Worm (Caenorhabditis elegans): ENCODE measurements around the gene W05E10.2.

The W05E10.2 gene

DNA sequence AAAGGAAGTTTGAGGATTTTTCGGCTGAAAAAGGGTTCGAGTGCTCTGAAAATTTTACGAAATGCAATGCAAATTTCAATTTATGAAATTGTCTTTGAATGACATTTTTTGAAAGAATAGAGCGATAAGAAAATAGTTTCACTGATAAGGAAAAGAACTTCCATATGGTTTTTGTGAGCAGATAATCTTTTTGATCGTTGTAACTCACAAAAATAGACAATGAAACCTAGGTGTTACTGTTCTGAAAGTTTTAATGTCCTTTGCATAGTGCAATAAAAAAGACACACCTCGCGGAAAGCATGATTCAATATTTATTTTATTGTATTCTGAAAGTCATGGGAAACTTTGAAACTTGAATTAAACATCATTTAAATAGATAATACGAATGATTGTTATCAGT, 30.0 kb downstream of the W05E10.2 start:
- TF ChIP-seq cnd-1 (tag; optimal IDR thresholded peaks at IDR 0.05) (no peak), unc-39 (tag; optimal IDR thresholded peaks at IDR 0.05) (no peak), nhr-76 (tag; optimal IDR thresholded peaks at IDR 0.05) (no peak), mab-5 (tag; optimal IDR thresholded peaks at IDR 0.05) (no peak), snpc-4 (tag; optimal IDR thresholded peaks at IDR 0.05) (no peak), ceh-43 (GFP tag; optimal IDR thresholded peaks at IDR 0.05) (no peak), bed-3 (GFP tag; optimal IDR thresholded peaks at IDR 0.05) (no peak), ceh-83 (GFP tag; optimal IDR thresholded peaks at IDR 0.05) (no peak), nhr-12 (tag; optimal IDR thresholded peaks at IDR 0.05) (no peak)

ce11 chrV:11722858-11723257, 35.9 kb downstream of the W05E10.2 start:
- TF ChIP-seq snpc-4 (tag; optimal IDR thresholded peaks at IDR 0.05), result no peak
- TF ChIP-seq flh-1 (GFP tag; optimal IDR thresholded peaks at IDR 0.05), result no peak
- no peak for TF ChIP-seq mab-5 (tag; optimal IDR thresholded peaks at IDR 0.05)
- TF ChIP-seq cnd-1 (tag; optimal IDR thresholded peaks at IDR 0.05), result no peak
- no peak for TF ChIP-seq mep-1 (tag; optimal IDR thresholded peaks at IDR 0.05)
- TF ChIP-seq lin-32 (GFP tag; optimal IDR thresholded peaks at IDR 0.05), result no peak
- no peak for TF ChIP-seq hlh-1 (tag; optimal IDR thresholded peaks at IDR 0.05)
- no peak for TF ChIP-seq elt-3 (tag; optimal IDR thresholded peaks at IDR 0.05)
- no peak for TF ChIP-seq nhr-76 (tag; optimal IDR thresholded peaks at IDR 0.05)
- no peak for TF ChIP-seq unc-120 (tag; optimal IDR thresholded peaks at IDR 0.05; ENCODE audit: poor library complexity, severe bottlenecking)

DNA sequence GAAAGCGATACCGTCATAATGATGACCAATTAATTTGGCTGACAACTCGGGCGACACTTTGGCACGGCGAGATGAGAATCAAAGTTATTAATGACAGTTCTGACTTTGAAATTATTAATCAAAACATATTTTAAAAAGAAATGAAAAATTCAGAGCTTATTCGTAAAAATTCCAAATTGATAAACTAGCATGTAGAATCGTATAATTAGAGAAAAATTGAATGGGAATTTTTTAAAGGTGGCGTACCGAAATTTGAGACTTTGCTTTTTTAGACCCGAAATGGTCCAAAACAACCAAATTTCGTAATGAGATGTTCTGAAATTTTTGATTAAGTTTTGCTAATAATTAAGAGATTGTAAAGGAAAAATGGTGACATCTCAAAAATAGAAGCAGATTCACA, 39.0 kb downstream of the W05E10.2 start, which contains the start of gene daf-11:
Gene daf-11, minus strand, starts transcription at position 101 of the 400 bp plus-strand sequence.
- TF ChIP-seq ceh-43 (GFP tag; optimal IDR thresholded peaks at IDR 0.05), result no peak
- no peak for TF ChIP-seq lsy-2 (tag; optimal IDR thresholded peaks at IDR 0.05)
- TF ChIP-seq nhr-28 (tag; optimal IDR thresholded peaks at IDR 0.05), result no peak
- TF ChIP-seq pha-4 (tag; optimal IDR thresholded peaks at IDR 0.05), result no peak
- no peak for TF ChIP-seq lin-32 (GFP tag; optimal IDR thresholded peaks at IDR 0.05)
- TF ChIP-seq unc-62 (GFP tag; optimal IDR thresholded peaks at IDR 0.05), result no peak
- no peak for TF ChIP-seq nhr-12 (tag; optimal IDR thresholded peaks at IDR 0.05)
- TF ChIP-seq ceh-83 (GFP tag; optimal IDR thresholded peaks at IDR 0.05), result no peak
- TF ChIP-seq unc-120 (tag; optimal IDR thresholded peaks at IDR 0.05; ENCODE audit: poor library complexity, severe bottlenecking), result no peak
- no peak for TF ChIP-seq zip-8 (tag; optimal IDR thresholded peaks at IDR 0.05)
- TF ChIP-seq elt-3 (tag; optimal IDR thresholded peaks at IDR 0.05), result no peak
- TF ChIP-seq mls-2 (tag; optimal IDR thresholded peaks at IDR 0.05), result no peak
- TF ChIP-seq ham-2 (GFP tag; optimal IDR thresholded peaks at IDR 0.05), result no peak
- no peak for TF ChIP-seq ces-1 (GFP tag; optimal IDR thresholded peaks at IDR 0.05)
- no peak for TF ChIP-seq mep-1 (tag; optimal IDR thresholded peaks at IDR 0.05)
- no peak for TF ChIP-seq ceh-39 (tag; optimal IDR thresholded peaks at IDR 0.05)
- no peak for TF ChIP-seq drap-1 (GFP tag; optimal IDR thresholded peaks at IDR 0.05)
- TF ChIP-seq M03D4.4 (tag; optimal IDR thresholded peaks at IDR 0.05), result no peak
- TF ChIP-seq unc-39 (tag; optimal IDR thresholded peaks at IDR 0.05), result no peak

DNA sequence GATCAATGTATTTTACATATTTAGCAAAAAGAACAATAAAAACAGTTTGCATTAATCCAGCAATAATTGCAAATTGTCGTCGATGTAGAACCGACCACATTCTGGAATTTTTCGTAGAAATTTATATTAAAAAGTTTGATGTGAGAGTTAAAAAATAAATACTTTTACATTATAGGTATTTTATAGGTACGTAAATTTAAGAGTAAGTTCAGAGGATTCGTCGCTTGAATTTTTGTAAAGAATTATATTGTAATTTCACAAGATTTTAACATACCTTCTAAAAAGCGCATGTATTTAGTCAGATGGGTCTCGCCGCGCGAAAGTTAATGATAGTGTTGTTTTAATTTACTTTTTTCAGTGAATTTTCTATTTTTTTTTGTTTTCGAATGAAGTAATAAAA, 43.1 kb downstream of the W05E10.2 start, which contains the start of gene rhr-2:
Gene rhr-2, minus strand, starts transcription at position 101 of the 400 bp plus-strand sequence.
- TF ChIP-seq ceh-43 (GFP tag; optimal IDR thresholded peaks at IDR 0.05), result no peak
- no peak for TF ChIP-seq elt-1 (tag; optimal IDR thresholded peaks at IDR 0.05; ENCODE audit: borderline replicate concordance, insufficient read depth)
- TF ChIP-seq nhr-2 (tag; optimal IDR thresholded peaks at IDR 0.05), result no peak
- TF ChIP-seq tbx-8 (GFP tag; optimal IDR thresholded peaks at IDR 0.05), result no peak
- no peak for TF ChIP-seq mls-2 (tag; optimal IDR thresholded peaks at IDR 0.05)
- no peak for TF ChIP-seq ceh-39 (tag; optimal IDR thresholded peaks at IDR 0.05)
- no peak for TF ChIP-seq nhr-76 (tag; optimal IDR thresholded peaks at IDR 0.05)
- no peak for TF ChIP-seq M03D4.4 (tag; optimal IDR thresholded peaks at IDR 0.05)

- no peak for TF ChIP-seq ceh-83 (GFP tag; optimal IDR thresholded peaks at IDR 0.05)
- TF ChIP-seq ces-1 (GFP tag; optimal IDR thresholded peaks at IDR 0.05), result no peak
- no peak for TF ChIP-seq unc-39 (tag; optimal IDR thresholded peaks at IDR 0.05)
- no peak for TF ChIP-seq flh-1 (GFP tag; optimal IDR thresholded peaks at IDR 0.05)
- no peak for TF ChIP-seq cnd-1 (tag; optimal IDR thresholded peaks at IDR 0.05)
- no peak for TF ChIP-seq nhr-76 (tag; optimal IDR thresholded peaks at IDR 0.05)
- no peak for TF ChIP-seq bed-3 (GFP tag; optimal IDR thresholded peaks at IDR 0.05)
- TF ChIP-seq sem-2 (GFP tag; optimal IDR thresholded peaks at IDR 0.05), result no peak
- TF ChIP-seq snpc-4 (tag; optimal IDR thresholded peaks at IDR 0.05), result no peak
- TF ChIP-seq lin-32 (GFP tag; optimal IDR thresholded peaks at IDR 0.05), result no peak
- TF ChIP-seq unc-62 (GFP tag; optimal IDR thresholded peaks at IDR 0.05), result no peak
- TF ChIP-seq M03D4.4 (tag; optimal IDR thresholded peaks at IDR 0.05), result no peak
- no peak for TF ChIP-seq nhr-2 (tag; optimal IDR thresholded peaks at IDR 0.05)
- TF ChIP-seq blmp-1 (tag; optimal IDR thresholded peaks at IDR 0.05), result no peak
- no peak for TF ChIP-seq mls-2 (tag; optimal IDR thresholded peaks at IDR 0.05)
- no peak for TF ChIP-seq elt-1 (tag; optimal IDR thresholded peaks at IDR 0.05; ENCODE audit: borderline replicate concordance, insufficient read depth)
These were observed 45.1 kb downstream of the W05E10.2 start for ce11 chrV:11732049-11732448.

All from whole organism, mixed stage, embryonic.